Fruit fly (Drosophila melanogaster) whole organism, prepupa: ENCODE data around the gene Chrac-16.
A peak's percentile ranks its signal among the peaks of the same experiment; 100 is the strongest.

Experiments
- Blimp-1 ChIP-seq: fragments of 200-800 bp; sonication (Bioruptor generic); optimal IDR thresholded peaks from 3 replicates; lab custom pipeline; 2017; ENCODE audit warnings: missing biosample characterization, missing genetic modification characterization, mild to moderate bottlenecking, moderate library complexity, missing genetic modification reagents
- CG10631 ChIP-seq: fragments of 200-800 bp; sonication (Bioruptor generic); optimal IDR thresholded peaks from 2 replicates; lab custom pipeline; 2016; ENCODE audit warnings: missing biosample characterization, missing genetic modification characterization
- CG1621 ChIP-seq: fragments of 200-800 bp; sonication (Bioruptor generic); optimal IDR thresholded peaks from 3 replicates; lab custom pipeline; 2018; ENCODE audit warnings: missing biosample characterization, mild to moderate bottlenecking, missing genetic modification characterization
- CG16779 ChIP-seq: fragments of 200-800 bp; sonication (Bioruptor generic); optimal IDR thresholded peaks from 3 replicates; lab custom pipeline; 2017; ENCODE audit warnings: missing biosample characterization, mild to moderate bottlenecking, missing genetic modification characterization
- CG3032 ChIP-seq: fragments of 200-800 bp; optimal IDR thresholded peaks from 2 replicates; lab custom pipeline; 2019; ENCODE audit warnings: missing biosample characterization, mild to moderate bottlenecking, missing genetic modification characterization, moderate library complexity
- CG32006 ChIP-seq: fragments of 200-800 bp; sonication (Bioruptor generic); optimal IDR thresholded peaks from 3 replicates; lab custom pipeline; 2017; ENCODE audit warnings: missing biosample characterization, mild to moderate bottlenecking, missing genetic modification characterization
- CG4318 ChIP-seq: fragments of 200-800 bp; sonication (Bioruptor generic); optimal IDR thresholded peaks from 3 replicates; lab custom pipeline; 2017; ENCODE audit warnings: missing biosample characterization, mild to moderate bottlenecking, missing genetic modification characterization
- CG6163 ChIP-seq: fragments of 200-800 bp; sonication (Bioruptor generic); IDR thresholded peaks from 3 replicates; pipeline ENCODE4 v1.3.6; 2022; ENCODE audit warnings: missing biosample characterization, missing genetic modification characterization
- CG6792 ChIP-seq: fragments of 200-800 bp; sonication (Bioruptor generic); optimal IDR thresholded peaks from 3 replicates; lab custom pipeline; 2016; ENCODE audit warnings: missing biosample characterization, missing genetic modification characterization
- CG6808 ChIP-seq: fragments of 200-800 bp; sonication (Bioruptor generic); optimal IDR thresholded peaks from 3 replicates; lab custom pipeline; 2017; ENCODE audit warnings: missing biosample characterization, missing genetic modification characterization, mild to moderate bottlenecking, moderate library complexity, missing genetic modification reagents
- CG6854 ChIP-seq: fragments of 200-800 bp; sonication (Bioruptor generic); optimal IDR thresholded peaks from 2 replicates; lab custom pipeline; 2017; ENCODE audit warnings: missing biosample characterization, mild to moderate bottlenecking, missing genetic modification characterization
- CG8119 ChIP-seq: fragments of 200-800 bp; sonication (Bioruptor generic); IDR thresholded peaks from 3 replicates; pipeline ENCODE4 v1.3.6; 2022; ENCODE audit warnings: missing biosample characterization, missing genetic modification characterization
- CG8319 ChIP-seq: fragments of 200-800 bp; sonication (Bioruptor generic); optimal IDR thresholded peaks from 3 replicates; lab custom pipeline; 2016; ENCODE audit warnings: missing biosample characterization, missing genetic modification characterization
- Eip78C ChIP-seq: fragments of 200-800 bp; sonication (Bioruptor generic); peaks from one replicate; lab custom pipeline; 2016; ENCODE audit warnings: missing biosample characterization, missing genetic modification characterization
- Eip93F ChIP-seq: fragments of 200-800 bp; sonication (Bioruptor generic); optimal IDR thresholded peaks from 2 replicates; lab custom pipeline; 2016; ENCODE audit warnings: missing biosample characterization, mild to moderate bottlenecking, missing genetic modification characterization
- Hr38 ChIP-seq: sonication (Bioruptor generic); optimal IDR thresholded peaks from 2 replicates; lab custom pipeline; 2016; ENCODE audit warnings: missing biosample characterization, missing genetic modification characterization
- Lpt ChIP-seq: fragments of 200-800 bp; sonication (Bioruptor generic); optimal IDR thresholded peaks from 3 replicates; lab custom pipeline; 2016; ENCODE audit warnings: missing biosample characterization, missing genetic modification characterization
- Met ChIP-seq: fragments of 200-800 bp; sonication (Bioruptor generic); optimal IDR thresholded peaks from 3 replicates; lab custom pipeline; 2016; ENCODE audit warnings: missing biosample characterization, missing genetic modification characterization
- OdsH ChIP-seq: fragments of 200-800 bp; sonication (Bioruptor generic); optimal IDR thresholded peaks from 3 replicates; lab custom pipeline; 2016; ENCODE audit warnings: missing biosample characterization, missing genetic modification characterization
- Sox102F ChIP-seq: fragments of 200-800 bp; sonication (Bioruptor generic); optimal IDR thresholded peaks from 2 replicates; lab custom pipeline; 2016; ENCODE audit warnings: missing biosample characterization, mild to moderate bottlenecking, missing genetic modification characterization
- achi ChIP-seq: fragments of 200-800 bp; sonication (Bioruptor generic); optimal IDR thresholded peaks from 3 replicates; lab custom pipeline; 2016; ENCODE audit warnings: missing biosample characterization, missing genetic modification characterization
- acj6 ChIP-seq: fragments of 200-800 bp; sonication (Bioruptor generic); optimal IDR thresholded peaks from 3 replicates; lab custom pipeline; 2016; ENCODE audit warnings: missing biosample characterization, missing genetic modification characterization
- cyc ChIP-seq: fragments of 200-800 bp; sonication (Bioruptor generic); optimal IDR thresholded peaks from 3 replicates; lab custom pipeline; 2016; ENCODE audit warnings: missing biosample characterization, missing genetic modification characterization
- dac ChIP-seq: fragments of 200-800 bp; sonication (Bioruptor generic); optimal IDR thresholded peaks from 2 replicates; lab custom pipeline; 2017; ENCODE audit warnings: missing biosample characterization, mild to moderate bottlenecking, missing genetic modification characterization
- esn ChIP-seq: fragments of 200-800 bp; sonication (Bioruptor generic); optimal IDR thresholded peaks from 2 replicates; lab custom pipeline; 2016; ENCODE audit warnings: missing biosample characterization, mild to moderate bottlenecking, missing genetic modification characterization, moderate library complexity
- fd59A ChIP-seq: fragments of 200-800 bp; sonication (Bioruptor generic); optimal IDR thresholded peaks from 2 replicates; lab custom pipeline; 2017; ENCODE audit warnings: missing biosample characterization, mild to moderate bottlenecking, missing genetic modification characterization, missing genetic modification reagents
- fd85E ChIP-seq: fragments of 200-800 bp; sonication (Bioruptor generic); optimal IDR thresholded peaks from 3 replicates; lab custom pipeline; 2016; ENCODE audit warnings: missing biosample characterization, missing genetic modification characterization
- fkh ChIP-seq: fragments of 200-800 bp; sonication (Bioruptor generic); optimal IDR thresholded peaks from 3 replicates; lab custom pipeline; 2017; ENCODE audit warnings: missing biosample characterization, mild to moderate bottlenecking, missing genetic modification characterization, moderate library complexity
- pdm3 ChIP-seq: fragments of 200-800 bp; sonication (Bioruptor generic); optimal IDR thresholded peaks from 3 replicates; lab custom pipeline; 2016; ENCODE audit warnings: missing biosample characterization, missing genetic modification characterization
- spab ChIP-seq: fragments of 200-800 bp; sonication (Bioruptor generic); optimal IDR thresholded peaks from 2 replicates; lab custom pipeline; 2017; ENCODE audit warnings: missing biosample characterization, mild to moderate bottlenecking, missing genetic modification characterization, missing genetic modification reagents
- ss ChIP-seq, 2 experiments: fragments of 200-800 bp; sonication (Bioruptor generic); optimal IDR thresholded peaks; 2 replicates in 1 of 2; 3 replicates in 1 of 2; lab custom pipeline; 2017 to 2018; ENCODE audit warnings: mild to moderate bottlenecking in 2 of 2, missing biosample characterization in 2 of 2, missing genetic modification characterization in 2 of 2, moderate library complexity in 1 of 2
- svp ChIP-seq: fragments of 200-800 bp; sonication (Bioruptor generic); peaks from one replicate; lab custom pipeline; 2016; ENCODE audit warnings: missing biosample characterization, missing genetic modification characterization
- topi ChIP-seq: fragments of 200-800 bp; sonication (Bioruptor generic); optimal IDR thresholded peaks from 3 replicates; lab custom pipeline; 2016; ENCODE audit warnings: missing biosample characterization, missing genetic modification characterization
- vri ChIP-seq: fragments of 200-800 bp; sonication (Bioruptor generic); optimal IDR thresholded peaks from 3 replicates; lab custom pipeline; 2016; ENCODE audit warnings: missing biosample characterization, mild to moderate bottlenecking, missing genetic modification characterization

Gene Chrac-16

DNA sequence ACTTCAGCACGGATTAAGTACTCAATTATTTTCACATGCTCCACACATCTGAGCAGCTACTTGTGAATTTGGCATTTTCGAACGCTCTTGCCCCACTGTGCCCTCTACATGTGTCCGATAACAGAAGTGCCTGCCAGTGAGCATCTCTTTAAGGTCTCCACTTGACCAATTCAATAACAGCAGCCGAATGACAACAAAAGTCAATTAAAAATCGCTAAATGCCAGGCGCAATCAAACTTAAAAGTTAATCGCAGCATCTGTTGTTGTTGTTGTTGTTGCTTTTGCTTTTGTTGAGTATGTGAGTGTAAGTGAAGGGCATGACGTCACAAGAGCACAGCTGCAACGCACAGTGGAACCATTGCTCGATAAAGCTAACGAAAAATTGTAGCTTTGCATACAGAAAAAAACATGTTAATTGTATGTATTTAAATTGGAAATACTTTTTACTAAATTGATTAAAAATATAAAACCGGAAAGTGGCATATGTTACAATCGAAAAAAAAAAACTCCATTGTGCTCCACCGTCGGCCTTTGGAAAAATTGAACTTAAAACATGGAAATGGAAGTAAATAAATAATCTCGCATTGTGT is 2.9 kb downstream of the Chrac-16 start (continued):
- TF ChIP-seq fkh (GFP tag; lab: Kevin White, UChicago) (no peak), cyc (GFP tag; lab: Kevin White, UChicago) (peak; percentile 69), Met (GFP tag; lab: Kevin White, UChicago) (peak; percentile 78), CG3032 (tag; lab: Kevin White, UChicago) (peak; percentile 23), CG6163 (peak; percentile 78), achi (GFP tag; lab: Kevin White, UChicago) (peak; percentile 50), fd59A (GFP tag; lab: Kevin White, UChicago) (peak; percentile 15), Hr38 (GFP tag; lab: Kevin White, UChicago) (no peak), CG6854 (peak; percentile 13), CG6792 (GFP tag; lab: Kevin White, UChicago) (peak; percentile 64), CG8119 (GFP tag; lab: Robert Waterston, UW) (peak; percentile 44; the same call in 1 of the 3 replicates), pdm3 (GFP tag; lab: Kevin White, UChicago) (peak; percentile 72), CG10631 (peak; percentile 56), CG1621 (no peak), Sox102F (GFP tag; lab: Kevin White, UChicago) (peak; percentile 76), Lpt (GFP tag; lab: Kevin White, UChicago) (no peak), Eip78C (GFP tag; lab: Kevin White, UChicago) (peak; percentile 89), CG32006 (peak; percentile 56), svp (GFP tag; lab: Kevin White, UChicago) (peak; percentile 91), ss (GFP tag; optimal IDR thresholded peaks at IDR 0.05; lab: Kevin White, UChicago) (peak in 1 of 2 experiments; percentile 73), dac (no peak), esn (peak; percentile 80), Blimp-1 (GFP tag; lab: Kevin White, UChicago) (peak; percentile 45), topi (GFP tag; lab: Kevin White, UChicago) (peak; percentile 78), CG4318 (GFP tag; lab: Kevin White, UChicago) (no peak), CG8319 (GFP tag; lab: Kevin White, UChicago) (peak; percentile 84), fd85E (no peak), CG6808 (peak; percentile 54), Eip93F (GFP tag; lab: Kevin White, UChicago) (no peak), spab (GFP tag; lab: Kevin White, UChicago) (peak; percentile 37), vri (GFP tag; lab: Kevin White, UChicago) (peak; percentile 45)

- TF ChIP-seq esn (no peak), spab (GFP tag; lab: Kevin White, UChicago) (no peak), topi (GFP tag; lab: Kevin White, UChicago) (no peak), dac (no peak), svp (GFP tag; lab: Kevin White, UChicago) (peak; percentile 98), acj6 (no peak)
Measured at dm6 chrX:12014131-12014530, 3.6 kb downstream of the Chrac-16 start.

dm6 chrX:12013098-12013493 is 4.7 kb downstream of the Chrac-16 start:
- no peak for TF ChIP-seq CG16779
- peak; percentile 83 for TF ChIP-seq svp (GFP tag; lab: Kevin White, UChicago)
- TF ChIP-seq OdsH (GFP tag; lab: Kevin White, UChicago), result no peak
